Fruit fly (Drosophila melanogaster): ENCODE data around the gene CG3982.

Gene CG3982

dm6 chr3L:9422636-9423419 lies 5.6 kb upstream of the CG3982 start, which contains the start of gene aay (continued):
- TF ChIP-seq CG12769 (tag; optimal IDR thresholded peaks at IDR 0.05) (peak; percentile 98), hb (GFP tag; IDR thresholded peaks at IDR 0.05; ENCODE audit: partially characterized antibody) (no peak), pan (optimal IDR thresholded peaks at IDR 0.05) (no peak), pan (GFP tag; optimal IDR thresholded peaks at IDR 0.05 in 1 of 2, IDR thresholded peaks at IDR 0.05 in 1 of 2) (peak in 1 of 2 experiments; percentile 98), nerfin-2 (GFP tag; IDR thresholded peaks at IDR 0.05; ENCODE audit: partially characterized antibody) (no peak), B-H2 (GFP tag; optimal IDR thresholded peaks at IDR 0.05) (peak; percentile 94), Six4 (GFP tag; optimal IDR thresholded peaks at IDR 0.05) (peak; percentile 99), Jarid2 (GFP tag; optimal IDR thresholded peaks at IDR 0.05) (peak; percentile 92), pum (GFP tag; optimal IDR thresholded peaks at IDR 0.05) (peak; percentile 96), CG17802 (tag; optimal IDR thresholded peaks at IDR 0.05) (peak; percentile 90), Gug (GFP tag; IDR thresholded peaks at IDR 0.05) (peak; percentile 97), chinmo (GFP tag; IDR thresholded peaks at IDR 0.05; ENCODE audit: partially characterized antibody) (peak; percentile 93; the same call in 3 of the 4 replicates), Ssrp (tag; optimal IDR thresholded peaks at IDR 0.05) (peak; percentile 99), mam (GFP tag; optimal IDR thresholded peaks at IDR 0.05) (peak; percentile 97), CG15073 (GFP tag; optimal IDR thresholded peaks at IDR 0.05) (peak; percentile 88), CG4404 (GFP tag; IDR thresholded peaks at IDR 0.05) (peak; percentile 98), lola (GFP tag; optimal IDR thresholded peaks at IDR 0.05) (peak in 1 of 3 experiments; percentile 99), phol (tag; optimal IDR thresholded peaks at IDR 0.05) (peak; percentile 99), slbo (GFP tag; IDR thresholded peaks at IDR 0.05) (peak; percentile 99), Atf3 (GFP tag; optimal IDR thresholded peaks at IDR 0.05) (peak; percentile 97), vnd (GFP tag; IDR thresholded peaks at IDR 0.05; ENCODE audit: partially characterized antibody) (no peak), chif (GFP tag; optimal IDR thresholded peaks at IDR 0.05) (peak; percentile 97 to 99), knrl (GFP tag; IDR thresholded peaks at IDR 0.05; ENCODE audit: partially characterized antibody) (no peak; the same call in 2 of the 3 replicates), CG8359 (GFP tag; optimal IDR thresholded peaks at IDR 0.05; ENCODE audit: borderline replicate concordance) (peak; percentile 95), CTCF (GFP tag; optimal IDR thresholded peaks at IDR 0.05) (peak; percentile 73), CG4820 (GFP tag; optimal IDR thresholded peaks at IDR 0.05) (peak; percentile 98), nau (GFP tag; optimal IDR thresholded peaks at IDR 0.05) (peak; percentile 98), crp (GFP tag; optimal IDR thresholded peaks at IDR 0.05) (peak in 1 of 2 experiments; percentile 75), Doc3 (GFP tag; IDR thresholded peaks at IDR 0.05; ENCODE audit: partially characterized antibody) (no peak), CG8924 (tag; optimal IDR thresholded peaks at IDR 0.05) (peak; percentile 100), CG32532 (GFP tag; IDR thresholded peaks at IDR 0.05) (peak; percentile 98), cwo (GFP tag; optimal IDR thresholded peaks at IDR 0.05) (peak; percentile 97), CG12236 (GFP tag; optimal IDR thresholded peaks at IDR 0.05) (peak; percentile 97), CG11456 (GFP tag; IDR thresholded peaks at IDR 0.05) (peak; percentile 98), croc (GFP tag; conservative IDR thresholded peaks at IDR 0.05) (peak; percentile 98), odd (GFP tag; optimal IDR thresholded peaks at IDR 0.05) (peak; percentile 98), Scr (GFP tag; IDR thresholded peaks at IDR 0.05; ENCODE audit: partially characterized antibody) (no peak), rib (GFP tag; IDR thresholded peaks at IDR 0.05) (peak; percentile 97), bab2 (GFP tag; optimal IDR thresholded peaks at IDR 0.05) (peak; percentile 99), CG12219 (GFP tag; optimal IDR thresholded peaks at IDR 0.05) (peak; percentile 98), CG6813 (GFP tag; optimal IDR thresholded peaks at IDR 0.05) (peak; percentile 99), sima (GFP tag; optimal IDR thresholded peaks at IDR 0.05) (peak; percentile 95), kay (GFP tag; optimal IDR thresholded peaks at IDR 0.05) (peak; percentile 98), abd-A (tag; optimal IDR thresholded peaks at IDR 0.05) (peak; percentile 94), Fer2 (tag; optimal IDR thresholded peaks at IDR 0.05) (peak; percentile 96), CG6689 (GFP tag; IDR thresholded peaks at IDR 0.05) (peak; percentile 98), prd (optimal IDR thresholded peaks at IDR 0.05) (no peak), prd (GFP tag; IDR thresholded peaks at IDR 0.05) (peak; percentile 99)

All from whole organism, embryonic.